Worm (Caenorhabditis elegans) whole organism, late embryonic: ENCODE results near the gene Y37D8A.26.

ENCODE experiments used
- C08G9.2 ChIP-seq: sonication (generic microtip); optimal IDR thresholded peaks from 2 replicates; lab custom pipeline; 2016; ENCODE audit warnings: mild to moderate bottlenecking, missing genetic modification characterization, moderate library complexity, missing compliant biosample characterization
- C38D4.7 ChIP-seq: fragments of 200-800 bp; sonication (Bioruptor generic); optimal IDR thresholded peaks from 2 replicates; lab custom pipeline; 2018; ENCODE audit warnings: mild to moderate bottlenecking, missing genetic modification characterization, moderate library complexity, missing compliant biosample characterization
- F13H6.1 ChIP-seq: sonication (generic microtip); optimal IDR thresholded peaks from 2 replicates; lab custom pipeline; 2016; ENCODE audit warnings: missing genetic modification characterization, missing compliant biosample characterization
- K02D7.2 ChIP-seq: sonication (generic microtip); optimal IDR thresholded peaks from 2 replicates; lab custom pipeline; 2017; ENCODE audit warnings: mild to moderate bottlenecking, missing genetic modification characterization, missing compliant biosample characterization
- T23F11.4 ChIP-seq: fragments of 200-800 bp; sonication (Bioruptor generic); optimal IDR thresholded peaks from 2 replicates; lab custom pipeline; 2018; ENCODE audit warnings: mild to moderate bottlenecking, missing genetic modification characterization, missing compliant biosample characterization
- ahr-1 ChIP-seq: sonication (generic microtip); optimal IDR thresholded peaks from 2 replicates; lab custom pipeline; 2016; ENCODE audit warnings: missing genetic modification characterization, missing compliant biosample characterization
- ama-1 ChIP-seq: fragments of 150-350 bp; optimal IDR thresholded peaks from 2 replicates; lab custom pipeline; 2014
- ceh-14 ChIP-seq: sonication (generic microtip); optimal IDR thresholded peaks from 2 replicates; lab custom pipeline; 2016; ENCODE audit warnings: missing genotype, missing genetic modification characterization, missing compliant biosample characterization
- ceh-19 ChIP-seq: fragments of 200-800 bp; sonication (Bioruptor generic); optimal IDR thresholded peaks from 2 replicates; lab custom pipeline; 2018; ENCODE audit warnings: mild to moderate bottlenecking, missing genetic modification characterization, missing compliant biosample characterization
- ceh-2 ChIP-seq: sonication (generic microtip); optimal IDR thresholded peaks from 2 replicates; lab custom pipeline; 2016; ENCODE audit warnings: missing genotype, missing genetic modification characterization, missing compliant biosample characterization
- ceh-22 ChIP-seq: sonication (generic microtip); optimal IDR thresholded peaks from 2 replicates; lab custom pipeline; 2017; ENCODE audit warnings: missing biosample characterization, missing genetic modification characterization
- ceh-24 ChIP-seq: sonication (generic microtip); optimal IDR thresholded peaks from 2 replicates; lab custom pipeline; 2016; ENCODE audit warnings: mild to moderate bottlenecking, missing genetic modification characterization, missing compliant biosample characterization
- ceh-30 ChIP-seq: fragments of 150-350 bp; optimal IDR thresholded peaks from 2 replicates; lab custom pipeline; 2014; ENCODE audit warnings: missing biosample characterization, missing genetic modification characterization
- ceh-34 ChIP-seq: sonication (generic microtip); optimal IDR thresholded peaks from 2 replicates; lab custom pipeline; 2016; ENCODE audit warnings: mild to moderate bottlenecking, missing genetic modification characterization, missing compliant biosample characterization
- ceh-45 ChIP-seq: fragments of 200-800 bp; sonication (Bioruptor generic); IDR thresholded peaks from 2 replicates; pipeline ENCODE4 v1.3.6; 2022; ENCODE audit warnings: missing genetic modification reagents, missing genetic modification characterization, missing compliant biosample characterization
- ceh-6 ChIP-seq: fragments of 200-800 bp; sonication (Bioruptor generic); optimal IDR thresholded peaks from 2 replicates; lab custom pipeline; 2018; ENCODE audit warnings: mild to moderate bottlenecking, missing genetic modification characterization, missing compliant biosample characterization
- che-1 ChIP-seq: sonication (generic microtip); optimal IDR thresholded peaks from 2 replicates; lab custom pipeline; 2016; ENCODE audit warnings: mild to moderate bottlenecking, missing genetic modification characterization, missing compliant biosample characterization
- elt-2 ChIP-seq: sonication (generic microtip); optimal IDR thresholded peaks from 2 replicates; lab custom pipeline; 2016; ENCODE audit warnings: missing genetic modification reagents, missing genetic modification characterization, missing compliant biosample characterization
- ets-4 ChIP-seq: sonication (generic microtip); optimal IDR thresholded peaks from 2 replicates; lab custom pipeline; 2016; ENCODE audit warnings: missing genetic modification characterization, missing compliant biosample characterization
- eyg-1 ChIP-seq: sonication (generic microtip); optimal IDR thresholded peaks from 2 replicates; lab custom pipeline; 2016; ENCODE audit warnings: missing genotype, missing genetic modification characterization, missing compliant biosample characterization
- fax-1 ChIP-seq: sonication (generic microtip); optimal IDR thresholded peaks from 2 replicates; lab custom pipeline; 2016; ENCODE audit warnings: missing genotype, missing genetic modification characterization, missing compliant biosample characterization
- fkh-10 ChIP-seq: fragments of 150-350 bp; optimal IDR thresholded peaks from 2 replicates; lab custom pipeline; 2014; ENCODE audit warnings: missing biosample characterization, missing genetic modification reagents, missing genetic modification characterization
- gmeb-2 ChIP-seq: sonication (generic microtip); optimal IDR thresholded peaks from 2 replicates; lab custom pipeline; 2016; ENCODE audit warnings: missing genetic modification characterization, inconsistent platforms, missing compliant biosample characterization
- hlh-13 ChIP-seq: fragments of 200-800 bp; sonication (Bioruptor generic); optimal IDR thresholded peaks from 2 replicates; lab custom pipeline; 2018; ENCODE audit warnings: mild to moderate bottlenecking, missing genetic modification characterization, missing compliant biosample characterization
- hlh-15 ChIP-seq: sonication (generic microtip); optimal IDR thresholded peaks from 2 replicates; lab custom pipeline; 2016; ENCODE audit warnings: missing genetic modification characterization, missing compliant biosample characterization
- hlh-30 ChIP-seq: sonication (generic microtip); optimal IDR thresholded peaks from 2 replicates; lab custom pipeline; 2017; ENCODE audit warnings: antibody characterized with exemption, missing genetic modification characterization, missing compliant biosample characterization; ENCODE audit not compliant: insufficient read depth
- hlh-6 ChIP-seq: sonication (generic microtip); optimal IDR thresholded peaks from 2 replicates; lab custom pipeline; 2016; ENCODE audit warnings: missing genotype, missing genetic modification characterization, missing compliant biosample characterization
- hlh-8 ChIP-seq: sonication (generic microtip); optimal IDR thresholded peaks from 2 replicates; lab custom pipeline; 2016; ENCODE audit warnings: missing genotype, missing genetic modification characterization, missing compliant biosample characterization
- lim-6 ChIP-seq: sonication (generic microtip); optimal IDR thresholded peaks from 2 replicates; lab custom pipeline; 2016; ENCODE audit warnings: missing genetic modification characterization, missing compliant biosample characterization
- madf-2 ChIP-seq: sonication (generic microtip); optimal IDR thresholded peaks from 2 replicates; lab custom pipeline; 2017; ENCODE audit warnings: missing genetic modification characterization, missing compliant biosample characterization
- nfya-1 ChIP-seq: sonication (generic microtip); optimal IDR thresholded peaks from 2 replicates; lab custom pipeline; 2017; ENCODE audit warnings: missing genetic modification characterization, mild to moderate bottlenecking, missing compliant biosample characterization, antibody characterized with exemption, moderate library complexity
- nhr-11 ChIP-seq: fragments of 150-350 bp; optimal IDR thresholded peaks from 2 replicates; lab custom pipeline; 2014; ENCODE audit warnings: missing biosample characterization, missing genetic modification characterization
- odd-2 ChIP-seq: sonication (generic microtip); optimal IDR thresholded peaks from 2 replicates; lab custom pipeline; 2017; ENCODE audit warnings: antibody characterized with exemption, mild to moderate bottlenecking, missing genetic modification characterization, missing compliant biosample characterization
- pag-3 ChIP-seq: sonication (generic microtip); optimal IDR thresholded peaks from 2 replicates; lab custom pipeline; 2016; ENCODE audit warnings: missing compliant biosample characterization, missing genetic modification characterization, borderline replicate concordance
- pat-9 ChIP-seq: fragments of 200-800 bp; sonication (Bioruptor generic); optimal IDR thresholded peaks from 2 replicates; lab custom pipeline; 2018; ENCODE audit warnings: mild to moderate bottlenecking, missing genetic modification characterization, moderate library complexity, missing compliant biosample characterization
- pax-1 ChIP-seq: fragments of 150-350 bp; optimal IDR thresholded peaks from 2 replicates; lab custom pipeline; 2014; ENCODE audit warnings: missing biosample characterization, missing genetic modification characterization
- pha-2 ChIP-seq: sonication (generic microtip); optimal IDR thresholded peaks from 2 replicates; lab custom pipeline; 2017; ENCODE audit warnings: mild to moderate bottlenecking, missing genetic modification characterization, missing compliant biosample characterization
- pha-4 ChIP-seq: fragments of 150-350 bp; optimal IDR thresholded peaks from 2 replicates; lab custom pipeline; 2018; ENCODE audit warnings: missing biosample characterization, missing genetic modification reagents, missing genetic modification characterization
- pqm-1 ChIP-seq: sonication (generic microtip); optimal IDR thresholded peaks from 2 replicates; lab custom pipeline; 2016; ENCODE audit warnings: missing genetic modification characterization, missing compliant biosample characterization
- ref-2 ChIP-seq: sonication (generic microtip); optimal IDR thresholded peaks from 2 replicates; lab custom pipeline; 2016; ENCODE audit warnings: missing genetic modification characterization, missing compliant biosample characterization
- rnt-1 ChIP-seq: sonication (generic microtip); optimal IDR thresholded peaks from 2 replicates; lab custom pipeline; 2016; ENCODE audit warnings: missing genetic modification characterization, missing compliant biosample characterization
- sox-2 ChIP-seq: fragments of 200-800 bp; sonication (Bioruptor generic); IDR thresholded peaks from 2 replicates; pipeline ENCODE4 v1.3.6; 2022; ENCODE audit warnings: missing genetic modification reagents, missing genetic modification characterization, missing compliant biosample characterization
- sox-4 ChIP-seq: sonication (generic microtip); optimal IDR thresholded peaks from 2 replicates; lab custom pipeline; 2017; ENCODE audit warnings: mild to moderate bottlenecking, missing genetic modification characterization, inconsistent platforms, missing compliant biosample characterization
- tbx-2 ChIP-seq: sonication (generic microtip); optimal IDR thresholded peaks from 2 replicates; lab custom pipeline; 2016; ENCODE audit warnings: missing genetic modification characterization, missing compliant biosample characterization
- ttx-3 ChIP-seq: sonication (generic microtip); optimal IDR thresholded peaks from 2 replicates; lab custom pipeline; 2016; ENCODE audit warnings: missing genetic modification reagents, missing genetic modification characterization, missing compliant biosample characterization
- unc-3 ChIP-seq, 2 experiments: fragments of 200-800 bp in 1 of 2; sonication (Bioruptor generic) in 1 of 2; sonication (generic microtip) in 1 of 2; conservative IDR thresholded peaks in 1 of 2; optimal IDR thresholded peaks in 1 of 2; 2 replicates each; pipeline versions ENCODE4 v1.3.6 to Lab custom; 2016 to 2022; ENCODE audit warnings: missing compliant biosample characterization in 2 of 2, missing genetic modification characterization in 2 of 2, missing genetic modification reagents in 1 of 2
- unc-55 ChIP-seq: sonication (generic microtip); optimal IDR thresholded peaks from 2 replicates; lab custom pipeline; 2017; ENCODE audit warnings: missing biosample characterization, missing genetic modification reagents, missing genetic modification characterization
- unc-86 ChIP-seq: sonication (generic microtip); optimal IDR thresholded peaks from 2 replicates; lab custom pipeline; 2016; ENCODE audit warnings: missing genetic modification characterization, missing compliant biosample characterization
- zip-5 ChIP-seq: sonication (generic microtip); optimal IDR thresholded peaks from 2 replicates; lab custom pipeline; 2016; ENCODE audit warnings: missing genetic modification characterization, missing compliant biosample characterization

Gene Y37D8A.26

ce11 chrIII:12856628-12857027, at the start of gene Y37D8A.26:
TSS of gene Y37D8A.26 (minus strand) at chrIII:12856728.
- no peak for TF ChIP-seq unc-3 (GFP tag; conservative IDR thresholded peaks at IDR 0.05; lab: Robert Waterston, UW)
- TF ChIP-seq unc-3 (tag; optimal IDR thresholded peaks at IDR 0.05; lab: Kevin White, UChicago) = no peak
- TF ChIP-seq C38D4.7 (GFP tag; lab: Kevin White, UChicago) = no peak
- TF ChIP-seq eyg-1 = no peak
- TF ChIP-seq ttx-3 (tag; lab: Kevin White, UChicago) = no peak

- TF ChIP-seq ceh-24 (tag; lab: Kevin White, UChicago) (no peak), ceh-45 (GFP tag; lab: Robert Waterston, UW) (0 out of 2 replicates have a peak, but pooled peaks have one; percentile 31), ceh-22 (tag; lab: Kevin White, UChicago) (peak; percentile 38), hlh-13 (GFP tag; lab: Kevin White, UChicago) (no peak), madf-2 (tag; lab: Kevin White, UChicago) (peak; percentile 52), unc-55 (GFP tag; lab: Kevin White, UChicago) (peak; percentile 78), unc-3 (GFP tag; conservative IDR thresholded peaks at IDR 0.05; lab: Robert Waterston, UW) (no peak), unc-3 (tag; optimal IDR thresholded peaks at IDR 0.05; lab: Kevin White, UChicago) (peak; percentile 24), rnt-1 (tag; lab: Kevin White, UChicago) (peak; percentile 87), ahr-1 (tag; lab: Kevin White, UChicago) (peak; percentile 31), unc-86 (tag; lab: Kevin White, UChicago) (peak; percentile 70), sox-4 (tag; lab: Kevin White, UChicago) (no peak), hlh-6 (tag; lab: Kevin White, UChicago) (peak; percentile 58), hlh-15 (peak; percentile 20), odd-2 (tag; lab: Kevin White, UChicago) (no peak), ets-4 (tag; lab: Kevin White, UChicago) (peak; percentile 61), tbx-2 (tag; lab: Kevin White, UChicago) (peak; percentile 91), ceh-14 (peak; percentile 92), hlh-30 (peak; percentile 82), hlh-8 (no peak), sox-2 (GFP tag; lab: Robert Waterston, UW) (peak; percentile 96), ama-1 (lab: Kevin White, UChicago) (no peak), ceh-2 (tag; lab: Kevin White, UChicago) (peak; percentile 67), eyg-1 (no peak), C08G9.2 (tag; lab: Kevin White, UChicago) (peak; percentile 43), ceh-34 (tag; lab: Kevin White, UChicago) (peak; percentile 91), nfya-1 (tag; lab: Kevin White, UChicago) (peak; percentile 99), gmeb-2 (tag; lab: Kevin White, UChicago) (peak; percentile 36), pax-1 (peak; percentile 81), ceh-6 (peak; percentile 21), pat-9 (tag; lab: Kevin White, UChicago) (peak; percentile 41), ref-2 (peak; percentile 90), K02D7.2 (tag; lab: Kevin White, UChicago) (peak; percentile 91), pqm-1 (tag; lab: Kevin White, UChicago) (peak; percentile 59), F13H6.1 (tag; lab: Kevin White, UChicago) (peak; percentile 43), C38D4.7 (GFP tag; lab: Kevin White, UChicago) (no peak), pha-2 (tag; lab: Kevin White, UChicago) (peak; percentile 56), che-1 (no peak), elt-2 (tag; lab: Kevin White, UChicago) (peak; percentile 65), lim-6 (peak; percentile 71), zip-5 (tag; lab: Kevin White, UChicago) (no peak), fax-1 (tag; lab: Kevin White, UChicago) (no peak), ceh-30 (peak; percentile 86), nhr-11 (tag; lab: Kevin White, UChicago) (no peak), fkh-10 (GFP tag; lab: Kevin White, UChicago) (peak; percentile 31), ceh-19 (GFP tag; lab: Kevin White, UChicago) (peak; percentile 38), T23F11.4 (GFP tag; lab: Kevin White, UChicago) (no peak), pag-3 (tag; lab: Kevin White, UChicago) (no peak), pha-4 (no peak)
Observed at ce11 chrIII:12904987-12905541, 48.5 kb upstream of the Y37D8A.26 start, which contains the start of gene cox-5A. TSS of gene cox-5A (plus strand) at chrIII:12905491.
